Worm (Caenorhabditis elegans) whole organism, young adult: ENCODE data around the gene rab-18.

Experiments used
- C06A6.2 ChIP-seq: fragments of 200-800 bp; sonication (Bioruptor generic); conservative IDR thresholded peaks from 2 replicates; pipeline ENCODE4 v1.3.6; 2022; ENCODE audit warnings: missing genetic modification characterization, missing compliant biosample characterization
- D2030.7 ChIP-seq: fragments of 200-800 bp; sonication (Bioruptor generic); IDR thresholded peaks from 2 replicates; pipeline ENCODE4 v1.3.6; 2022; ENCODE audit warnings: missing genetic modification reagents, missing genetic modification characterization, missing compliant biosample characterization
- F23B12.7 ChIP-seq: sonication (generic microtip); optimal IDR thresholded peaks from 2 replicates; lab custom pipeline; 2017; ENCODE audit warnings: missing genetic modification characterization, mild to moderate bottlenecking, missing compliant biosample characterization, antibody characterized with exemption, moderate library complexity; ENCODE audit not compliant: insufficient read depth
- F33H1.4 ChIP-seq: fragments of 200-800 bp; sonication (Bioruptor generic); IDR thresholded peaks from 2 replicates; pipeline ENCODE4 v1.3.6; 2022; ENCODE audit warnings: missing genetic modification reagents, missing genetic modification characterization, missing compliant biosample characterization
- K11D2.4 ChIP-seq: fragments of 200-800 bp; sonication (Bioruptor generic); IDR thresholded peaks from 2 replicates; pipeline ENCODE4 v1.3.6; 2022; ENCODE audit warnings: missing genetic modification reagents, missing genetic modification characterization, missing compliant biosample characterization
- Y67H2A.10 ChIP-seq: fragments of 200-800 bp; sonication (Bioruptor generic); conservative IDR thresholded peaks from 2 replicates; pipeline ENCODE4 v1.3.6; 2022; ENCODE audit warnings: missing genetic modification reagents, missing genetic modification characterization, missing compliant biosample characterization
- ZK185.1 ChIP-seq: sonication (generic microtip); optimal IDR thresholded peaks from 2 replicates; lab custom pipeline; 2016; ENCODE audit warnings: mild to moderate bottlenecking, missing genetic modification characterization, missing compliant biosample characterization; ENCODE audit not compliant: poor library complexity, severe bottlenecking
- akir-1 ChIP-seq: fragments of 200-800 bp; sonication (Bioruptor generic); optimal IDR thresholded peaks from 2 replicates; lab custom pipeline; 2018; ENCODE audit warnings: mild to moderate bottlenecking, missing genetic modification characterization, moderate library complexity, missing compliant biosample characterization
- ama-1 ChIP-seq, 3 experiments: fragments of 150-350 bp in 1 of 3; sonication (generic microtip) in 2 of 3; optimal IDR thresholded peaks; 2 replicates each; lab custom pipeline; 2014 to 2018; ENCODE audit warnings: missing biosample characterization in 2 of 3, missing genetic modification characterization in 2 of 3, missing genetic modification reagents in 2 of 3
- aptf-3 ChIP-seq: fragments of 200-800 bp; sonication (Bioruptor generic); IDR thresholded peaks from 2 replicates; pipeline ENCODE4 v1.3.6; 2022; ENCODE audit warnings: missing genetic modification characterization, missing compliant biosample characterization
- attf-5 ChIP-seq: fragments of 200-800 bp; sonication (Bioruptor generic); optimal IDR thresholded peaks from 2 replicates; lab custom pipeline; 2018; ENCODE audit warnings: mild to moderate bottlenecking, missing genetic modification characterization, missing compliant biosample characterization
- bed-1 ChIP-seq: fragments of 200-800 bp; sonication (Bioruptor generic); IDR thresholded peaks from 2 replicates; pipeline ENCODE4 v1.3.6; 2022; ENCODE audit warnings: missing genetic modification reagents, missing genetic modification characterization, missing compliant biosample characterization
- ceh-27 ChIP-seq: fragments of 200-800 bp; sonication (Bioruptor generic); optimal IDR thresholded peaks from 2 replicates; lab custom pipeline; 2018; ENCODE audit warnings: mild to moderate bottlenecking, missing genetic modification characterization, moderate library complexity, missing compliant biosample characterization
- ets-4 ChIP-seq: fragments of 200-800 bp; sonication (Bioruptor generic); optimal IDR thresholded peaks from 2 replicates; lab custom pipeline; 2018; ENCODE audit warnings: mild to moderate bottlenecking, missing genetic modification characterization, missing compliant biosample characterization
- fkh-3 ChIP-seq: sonication (generic microtip); optimal IDR thresholded peaks from 2 replicates; lab custom pipeline; 2016; ENCODE audit warnings: mild to moderate bottlenecking, missing genetic modification characterization, missing compliant biosample characterization
- hrde-1 ChIP-seq: sonication (generic microtip); optimal IDR thresholded peaks from 2 replicates; lab custom pipeline; 2016; ENCODE audit warnings: missing genetic modification characterization, mild to moderate bottlenecking, missing compliant biosample characterization, moderate library complexity, missing genotype, missing genetic modification reagents, borderline replicate concordance
- lsy-27 ChIP-seq: sonication (generic microtip); optimal IDR thresholded peaks from 2 replicates; lab custom pipeline; 2017; ENCODE audit warnings: missing genetic modification characterization, mild to moderate bottlenecking, missing compliant biosample characterization, antibody characterized with exemption, missing genotype, borderline replicate concordance; ENCODE audit not compliant: insufficient read depth
- madf-10 ChIP-seq: sonication (generic microtip); optimal IDR thresholded peaks from 2 replicates; lab custom pipeline; 2016; ENCODE audit warnings: mild to moderate bottlenecking, missing genetic modification characterization, missing compliant biosample characterization
- nfyb-1 ChIP-seq: fragments of 200-800 bp; sonication (Bioruptor generic); IDR thresholded peaks from 2 replicates; pipeline ENCODE4 v1.3.6; 2022; ENCODE audit warnings: missing genetic modification reagents, missing genetic modification characterization, missing compliant biosample characterization
- rec-8 ChIP-seq, 2 experiments: sonication (generic microtip); optimal IDR thresholded peaks; 2 replicates each; lab custom pipeline; 2016; ENCODE audit warnings: mild to moderate bottlenecking in 2 of 2, missing genetic modification characterization in 2 of 2, missing genetic modification reagents in 2 of 2, missing genotype in 2 of 2, missing biosample characterization in 1 of 2, missing compliant biosample characterization in 1 of 2, moderate library complexity in 1 of 2
- rpc-1 ChIP-seq, 2 experiments: fragments of 150-350 bp in 1 of 2; sonication (generic microtip) in 1 of 2; optimal IDR thresholded peaks; 2 replicates each; lab custom pipeline; 2014 to 2018; ENCODE audit warnings: missing biosample characterization in 1 of 2, missing genetic modification characterization in 1 of 2, missing genetic modification reagents in 1 of 2, missing genotype in 1 of 2
- snpc-1.3 ChIP-seq: sonication (generic microtip); optimal IDR thresholded peaks from 2 replicates; lab custom pipeline; 2017; ENCODE audit warnings: missing genetic modification characterization, mild to moderate bottlenecking, missing compliant biosample characterization, antibody characterized with exemption, moderate library complexity, missing genotype, missing genetic modification reagents; ENCODE audit not compliant: insufficient read depth
- tbx-9 ChIP-seq: sonication (generic microtip); optimal IDR thresholded peaks from 2 replicates; lab custom pipeline; 2016; ENCODE audit warnings: borderline replicate concordance, missing genetic modification characterization, inconsistent platforms, missing compliant biosample characterization
- unc-62 ChIP-seq: fragments of 150-350 bp; optimal IDR thresholded peaks from 2 replicates; lab custom pipeline; 2014; ENCODE audit warnings: missing biosample characterization, missing genetic modification reagents, missing genetic modification characterization
- zfh-2 ChIP-seq: fragments of 200-800 bp; sonication (Bioruptor generic); conservative IDR thresholded peaks from 2 replicates; pipeline ENCODE4 v1.3.6; 2022; ENCODE audit warnings: missing genetic modification reagents, missing genetic modification characterization, missing compliant biosample characterization
- ztf-25 ChIP-seq: fragments of 200-800 bp; sonication (Bioruptor generic); IDR thresholded peaks from 2 replicates; pipeline ENCODE4 v1.3.6; 2022; ENCODE audit warnings: missing genetic modification reagents, missing genetic modification characterization, missing compliant biosample characterization
- ztf-26 ChIP-seq: sonication (generic microtip); optimal IDR thresholded peaks from 2 replicates; lab custom pipeline; 2017; ENCODE audit warnings: missing genetic modification characterization, missing compliant biosample characterization
- ztf-6 ChIP-seq: fragments of 200-800 bp; sonication (Bioruptor generic); IDR thresholded peaks from 2 replicates; pipeline ENCODE4 v1.3.6; 2022; ENCODE audit warnings: missing genetic modification reagents, missing genetic modification characterization, missing compliant biosample characterization

rab-18 gene

DNA sequence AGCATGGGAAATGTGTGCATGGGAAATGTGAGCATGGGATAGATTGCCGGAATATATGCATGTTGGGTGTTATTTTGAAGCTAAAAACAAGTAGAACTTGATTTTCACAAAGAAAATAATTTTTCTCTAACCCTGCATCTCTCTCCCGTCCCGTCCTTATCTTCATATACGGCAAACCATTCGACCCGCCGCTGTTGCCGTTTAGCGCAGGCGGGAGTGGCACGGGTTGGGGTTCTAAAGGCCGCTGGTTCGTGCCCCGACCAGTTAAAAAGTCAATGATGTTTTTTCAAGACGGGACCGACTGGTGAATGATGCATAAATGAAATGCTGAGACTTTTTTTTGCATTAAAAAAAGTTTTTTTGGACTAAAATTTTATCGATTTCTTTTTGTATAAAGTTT, 41.7 kb upstream of the rab-18 start (continued):
- no peak for TF ChIP-seq hrde-1
- peak; percentile 53 for TF ChIP-seq zfh-2 (GFP tag; lab: Robert Waterston, UW)
- TF ChIP-seq madf-10 (tag; lab: Kevin White, UChicago), result peak; percentile 35
- TF ChIP-seq ztf-25, result 0 out of 2 replicates have a peak, but pooled peaks have one; percentile 61
- TF ChIP-seq ztf-6 (GFP tag; lab: Robert Waterston, UW), result peak; percentile 69; the same call in 1 of the 2 replicates
- TF ChIP-seq Y67H2A.10 (GFP tag; lab: Robert Waterston, UW), result no peak
- no peak for TF ChIP-seq ama-1 (optimal IDR thresholded peaks at IDR 0.05; lab: Kevin White, UChicago)
- peak; percentile 39 to 76 for TF ChIP-seq ama-1 (GFP tag; optimal IDR thresholded peaks at IDR 0.05; lab: Kevin White, UChicago)
- TF ChIP-seq rec-8 (tag; optimal IDR thresholded peaks at IDR 0.05; lab: Kevin White, UChicago), result peak; percentile 15 to 66
- TF ChIP-seq tbx-9 (tag; lab: Kevin White, UChicago), result no peak
- TF ChIP-seq C06A6.2, result no peak
- TF ChIP-seq attf-5 (GFP tag; lab: Kevin White, UChicago), result peak; percentile 45
- TF ChIP-seq rpc-1 (optimal IDR thresholded peaks at IDR 0.05; lab: Kevin White, UChicago), result peak; percentile 72
- TF ChIP-seq rpc-1 (tag; optimal IDR thresholded peaks at IDR 0.05; lab: Kevin White, UChicago), result peak; percentile 81
- peak; percentile 20 for TF ChIP-seq snpc-1.3 (tag; lab: Kevin White, UChicago)
- peak; percentile 64 for TF ChIP-seq ztf-26 (tag; lab: Kevin White, UChicago)
- TF ChIP-seq bed-1 (GFP tag; lab: Robert Waterston, UW), result no peak
- peak; percentile 33; the same call in 1 of the 2 replicates for TF ChIP-seq F33H1.4 (GFP tag; lab: Robert Waterston, UW)
- TF ChIP-seq ceh-27 (GFP tag; lab: Kevin White, UChicago), result peak; percentile 58
- TF ChIP-seq K11D2.4 (GFP tag; lab: Robert Waterston, UW), result no peak
- peak; percentile 57; the same call in 1 of the 2 replicates for TF ChIP-seq D2030.7 (GFP tag; lab: Robert Waterston, UW)

DNA sequence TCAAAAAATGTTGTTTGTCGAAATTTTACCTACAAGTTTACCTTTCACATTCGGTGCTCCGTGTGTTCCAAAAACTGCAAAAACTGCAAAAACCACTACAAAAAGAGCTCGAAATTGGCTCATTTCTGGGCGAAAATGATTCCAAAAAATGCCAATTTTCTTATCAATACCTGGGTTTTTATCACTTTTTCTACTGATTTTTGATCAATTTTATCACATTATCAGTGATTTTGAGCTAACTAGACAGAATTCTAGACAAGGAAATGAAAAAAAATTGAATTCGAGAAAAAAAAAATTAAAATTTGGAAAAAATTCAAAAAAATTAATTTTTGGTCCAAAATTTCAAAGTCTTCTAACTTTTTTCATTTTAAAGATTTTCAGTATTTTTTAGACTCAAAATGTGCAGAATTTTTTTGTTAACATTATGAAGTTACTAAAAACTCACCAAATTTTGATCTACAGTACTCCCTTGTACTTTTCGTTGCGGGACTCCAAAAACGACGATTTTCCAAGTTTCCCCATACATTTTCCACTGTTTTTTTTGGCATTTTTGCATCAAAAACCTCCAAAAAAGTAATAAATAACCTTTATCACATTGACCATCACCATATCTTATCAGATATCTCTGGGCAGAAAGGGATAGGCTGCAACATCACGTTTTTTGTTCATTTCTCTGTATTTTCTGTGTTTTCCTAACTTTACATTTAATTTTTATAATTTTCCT, 35.4 kb upstream of the rab-18 start, which contains the start of the genes F58B6.1 and acsd-1:
Gene F58B6.1 (minus strand): TSS at position 133 of the 724 bp plus-strand sequence.
Gene acsd-1 (plus strand): TSS at position 674 of the 724 bp plus-strand sequence.
- TF ChIP-seq fkh-3 (tag; lab: Kevin White, UChicago), result no peak

DNA sequence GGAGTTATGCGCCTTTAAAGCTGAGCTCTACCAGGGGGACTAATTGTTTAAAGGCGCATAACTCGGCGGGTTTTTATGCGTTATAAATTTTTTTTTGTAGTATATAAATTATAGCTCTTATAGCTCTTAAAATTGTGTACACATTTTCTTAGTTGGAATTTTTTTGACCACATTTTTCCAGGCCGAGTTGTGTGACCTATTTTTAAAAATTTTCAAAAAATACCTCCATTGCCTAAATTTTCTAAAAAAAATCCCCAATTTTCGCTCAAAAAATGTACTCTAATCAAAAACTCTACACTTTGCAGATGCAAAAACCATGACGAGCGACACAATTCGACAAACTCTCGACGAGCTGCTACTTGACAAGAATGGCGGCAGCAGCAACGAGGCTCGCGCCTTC, 22.3 kb upstream of the rab-18 start, which contains the start of gene exc-6:
Gene exc-6 (plus strand): TSS at position 301 of the 400 bp plus-strand sequence.
- TF ChIP-seq akir-1 (GFP tag; lab: Kevin White, UChicago) (no peak), unc-62 (GFP tag; lab: Kevin White, UChicago) (no peak), rpc-1 (optimal IDR thresholded peaks at IDR 0.05; lab: Kevin White, UChicago) (no peak), rpc-1 (tag; optimal IDR thresholded peaks at IDR 0.05; lab: Kevin White, UChicago) (no peak), nfyb-1 (GFP tag; lab: Robert Waterston, UW) (no peak), aptf-3 (GFP tag; lab: Robert Waterston, UW) (no peak), ets-4 (GFP tag; lab: Kevin White, UChicago) (no peak), ZK185.1 (tag; lab: Kevin White, UChicago) (no peak)

DNA sequence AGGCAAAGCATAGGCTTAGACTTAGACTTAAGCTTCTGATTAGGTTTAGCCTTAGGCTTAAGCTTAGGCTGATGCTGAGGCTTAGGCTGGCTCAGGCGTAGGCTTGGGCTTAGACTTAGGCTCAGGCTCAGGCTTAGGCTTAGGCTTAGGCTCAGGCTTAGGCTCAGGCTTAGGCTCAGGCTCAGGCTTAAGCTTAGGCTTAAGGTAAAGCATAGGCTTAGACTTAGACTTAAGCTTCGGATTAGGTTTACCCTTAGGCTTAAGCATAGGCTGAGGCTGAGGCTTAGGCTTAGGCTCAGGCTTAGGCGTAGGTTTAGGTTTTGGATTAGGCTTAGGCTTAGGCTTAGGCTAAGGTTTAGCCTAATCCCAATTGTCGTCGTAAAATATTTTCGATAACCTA, 18.9 kb upstream of the rab-18 start:
- TF ChIP-seq lsy-27 (tag; lab: Kevin White, UChicago), result no peak
- TF ChIP-seq F23B12.7 (tag; lab: Kevin White, UChicago), result no peak
- TF ChIP-seq akir-1 (GFP tag; lab: Kevin White, UChicago), result no peak
- TF ChIP-seq ceh-27 (GFP tag; lab: Kevin White, UChicago), result no peak
